Worm (Caenorhabditis elegans) whole organism, dauer: ENCODE measurements around the gene M05D6.2.

ENCODE experiments used
- unc-62 ChIP-seq: sonication (generic microtip); optimal IDR thresholded peaks from 2 replicates; lab custom pipeline; 2017; ENCODE audit warnings: missing biosample characterization, missing genetic modification reagents, missing genetic modification characterization

The M05D6.2 gene

ce11 chrII:8483124-8483792 is 15.3 kb downstream of the M05D6.2 start:
- TF ChIP-seq unc-62 (GFP tag; lab: Kevin White, UChicago): no peak

ce11 chrII:8483793-8484186 is 15.9 kb downstream of the M05D6.2 start, which contains the start of gene taap-1:
Gene taap-1 (minus strand): TSS chrII:8483871.
- no peak for TF ChIP-seq unc-62 (GFP tag; lab: Kevin White, UChicago)

ce11 chrII:8484546-8484945 is 16.6 kb downstream of the M05D6.2 start:
- no peak for TF ChIP-seq unc-62 (GFP tag; lab: Kevin White, UChicago)

ce11 chrII:8485603-8486002 is 17.7 kb downstream of the M05D6.2 start, which contains the start of gene gbh-2:
Gene gbh-2 (plus strand): TSS chrII:8485879.
- no peak for TF ChIP-seq unc-62 (GFP tag; lab: Kevin White, UChicago)

- TF ChIP-seq unc-62 (GFP tag; lab: Kevin White, UChicago): no peak
These were observed 20.2 kb downstream of the M05D6.2 start for ce11 chrII:8488123-8488522.

- TF ChIP-seq unc-62 (GFP tag; lab: Kevin White, UChicago): no peak
These were observed 26.4 kb downstream of the M05D6.2 start, which contains the start of gene M05D6.9 for ce11 chrII:8494228-8494717. Gene M05D6.9 (plus strand): TSS chrII:8494278.

- no peak for TF ChIP-seq unc-62 (GFP tag; lab: Kevin White, UChicago)
These were observed 28.3 kb downstream of the M05D6.2 start for ce11 chrII:8496184-8496583.

ce11 chrII:8498173-8498572 is 30.3 kb downstream of the M05D6.2 start:
- TF ChIP-seq unc-62 (GFP tag; lab: Kevin White, UChicago): no peak

- no peak for TF ChIP-seq unc-62 (GFP tag; lab: Kevin White, UChicago)
These were observed 31.1 kb downstream of the M05D6.2 start for ce11 chrII:8499021-8499420.

- no peak for TF ChIP-seq unc-62 (GFP tag; lab: Kevin White, UChicago)
These were observed 36.3 kb downstream of the M05D6.2 start for ce11 chrII:8504074-8504724.

ce11 chrII:8506759-8507158 is 38.9 kb downstream of the M05D6.2 start:
- no peak for TF ChIP-seq unc-62 (GFP tag; lab: Kevin White, UChicago)

ce11 chrII:8508956-8509355 is 41.0 kb downstream of the M05D6.2 start, which contains the start of gene T13H5.1:
Gene T13H5.1 (minus strand): TSS chrII:8509056.
- TF ChIP-seq unc-62 (GFP tag; lab: Kevin White, UChicago): no peak

- TF ChIP-seq unc-62 (GFP tag; lab: Kevin White, UChicago): no peak
These were observed 46.8 kb downstream of the M05D6.2 start, which contains the start of gene ctg-2 for ce11 chrII:8514729-8515128. Gene ctg-2 (plus strand): TSS chrII:8515054.

ce11 chrII:8515521-8515920 is 47.6 kb downstream of the M05D6.2 start:
- no peak for TF ChIP-seq unc-62 (GFP tag; lab: Kevin White, UChicago)

ce11 chrII:8516783-8517182 is 48.9 kb downstream of the M05D6.2 start, which contains the start of gene rnh-2:
Gene rnh-2 (plus strand): TSS chrII:8517150.
- no peak for TF ChIP-seq unc-62 (GFP tag; lab: Kevin White, UChicago)

- TF ChIP-seq unc-62 (GFP tag; lab: Kevin White, UChicago): no peak
These were observed 50.3 kb downstream of the M05D6.2 start, which contains the start of gene T13H5.8 for ce11 chrII:8518210-8518609. Gene T13H5.8 (plus strand): TSS chrII:8518510.
